Worm (Caenorhabditis elegans) whole organism, late embryonic: ENCODE data around the gene T07C4.12.

ENCODE experiments used
- F13H6.1 ChIP-seq: sonication (generic microtip); optimal IDR thresholded peaks from 2 replicates; lab custom pipeline; 2016; ENCODE audit warnings: missing genetic modification characterization, missing compliant biosample characterization
- ama-1 ChIP-seq: fragments of 150-350 bp; optimal IDR thresholded peaks from 2 replicates; lab custom pipeline; 2014
- dve-1 ChIP-seq: sonication (generic microtip); optimal IDR thresholded peaks from 2 replicates; lab custom pipeline; 2017; ENCODE audit warnings: antibody characterized with exemption, mild to moderate bottlenecking, missing genetic modification characterization, missing compliant biosample characterization
- elt-4 ChIP-seq: sonication (generic microtip); optimal IDR thresholded peaks from 2 replicates; lab custom pipeline; 2016; ENCODE audit warnings: missing genetic modification characterization, missing compliant biosample characterization
- fax-1 ChIP-seq: sonication (generic microtip); optimal IDR thresholded peaks from 2 replicates; lab custom pipeline; 2016; ENCODE audit warnings: missing genotype, missing genetic modification characterization, missing compliant biosample characterization
- gmeb-2 ChIP-seq: sonication (generic microtip); optimal IDR thresholded peaks from 2 replicates; lab custom pipeline; 2016; ENCODE audit warnings: missing genetic modification characterization, inconsistent platforms, missing compliant biosample characterization
- hlh-8 ChIP-seq: sonication (generic microtip); optimal IDR thresholded peaks from 2 replicates; lab custom pipeline; 2016; ENCODE audit warnings: missing genotype, missing genetic modification characterization, missing compliant biosample characterization
- lin-11 ChIP-seq: fragments of 200-800 bp; sonication (Bioruptor generic); optimal IDR thresholded peaks from 2 replicates; lab custom pipeline; 2018; ENCODE audit warnings: mild to moderate bottlenecking, missing genetic modification characterization, missing compliant biosample characterization
- nhr-232 ChIP-seq: sonication (generic microtip); optimal IDR thresholded peaks from 2 replicates; lab custom pipeline; 2016; ENCODE audit warnings: missing genetic modification characterization, missing compliant biosample characterization
- npax-4 ChIP-seq: sonication (generic microtip); optimal IDR thresholded peaks from 2 replicates; lab custom pipeline; 2016; ENCODE audit warnings: missing genetic modification characterization, missing compliant biosample characterization
- pha-4 ChIP-seq: fragments of 150-350 bp; optimal IDR thresholded peaks from 2 replicates; lab custom pipeline; 2018; ENCODE audit warnings: missing biosample characterization, missing genetic modification reagents, missing genetic modification characterization
- pqm-1 ChIP-seq: sonication (generic microtip); optimal IDR thresholded peaks from 2 replicates; lab custom pipeline; 2016; ENCODE audit warnings: missing genetic modification characterization, missing compliant biosample characterization

DNA sequence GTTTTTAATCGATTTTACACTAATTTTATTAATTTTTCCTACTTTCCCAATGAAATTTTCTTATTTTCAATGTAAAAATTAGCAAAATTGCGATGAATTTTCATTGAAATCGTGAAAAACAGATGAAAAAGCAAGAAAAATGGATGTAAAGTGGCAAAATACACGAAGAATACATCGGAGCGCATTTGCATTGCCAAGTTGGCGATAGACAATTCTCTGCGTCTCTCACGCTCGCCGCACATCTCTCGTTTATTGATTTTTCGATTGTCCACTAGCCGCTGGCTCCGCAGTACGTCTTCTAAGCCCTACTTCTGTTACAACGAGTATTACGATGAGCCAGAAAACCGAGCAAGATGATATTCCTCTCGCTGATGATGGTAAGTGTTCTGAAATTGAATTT lies 13.7 kb downstream of the T07C4.12 start, which contains the start of gene unc-69:
- TF ChIP-seq fax-1 (tag; lab: Kevin White, UChicago), result no peak
- TF ChIP-seq pqm-1 (tag; lab: Kevin White, UChicago), result no peak
- peak; percentile 2 for TF ChIP-seq dve-1 (tag; lab: Kevin White, UChicago)
- TF ChIP-seq hlh-8 (tag; lab: Kevin White, UChicago), result no peak
- TF ChIP-seq pha-4, result no peak
- no peak for TF ChIP-seq lin-11 (tag; lab: Kevin White, UChicago)
- no peak for TF ChIP-seq nhr-232 (tag; lab: Kevin White, UChicago)
- no peak for TF ChIP-seq ama-1 (lab: Kevin White, UChicago)
- TF ChIP-seq F13H6.1 (tag; lab: Kevin White, UChicago), result no peak
- no peak for TF ChIP-seq npax-4 (tag; lab: Kevin White, UChicago)
- no peak for TF ChIP-seq gmeb-2
- no peak for TF ChIP-seq elt-4 (tag; lab: Kevin White, UChicago)
